Worm (Caenorhabditis elegans) whole organism, L4/young adult: ENCODE data around the gene sri-34.

Experiments
- W03F9.2 ChIP-seq: fragments of 150-350 bp; optimal IDR thresholded peaks from 2 replicates; lab custom pipeline; 2014; ENCODE audit warnings: missing biosample characterization, missing genetic modification characterization
- him-1 ChIP-seq: sonication (generic microtip); optimal IDR thresholded peaks from 2 replicates; lab custom pipeline; 2016; ENCODE audit warnings: missing genotype, missing genetic modification reagents, missing genetic modification characterization, missing compliant biosample characterization

DNA sequence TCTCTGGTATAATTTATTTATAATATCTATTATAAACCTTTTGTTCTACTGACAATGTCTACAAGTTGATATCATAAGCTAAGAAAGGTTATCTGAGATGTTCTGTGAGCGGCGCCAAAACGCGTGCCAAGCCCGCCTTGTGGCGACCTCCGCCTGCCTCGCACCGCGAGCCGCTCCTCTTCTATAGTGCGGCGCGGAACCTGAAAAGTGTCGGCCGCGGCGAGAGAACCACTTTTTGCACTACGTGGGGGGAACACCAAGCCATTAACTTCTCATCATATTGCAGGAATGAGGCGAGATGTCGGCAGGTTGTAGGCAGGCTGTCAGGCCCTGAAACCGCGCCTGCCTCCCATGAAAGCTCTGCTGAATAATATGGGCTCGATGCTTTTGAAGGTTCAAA lies 45.6 kb downstream of the sri-34 start:
- TF ChIP-seq W03F9.2 (tag; lab: Kevin White, UChicago) (no peak), him-1 (tag; lab: Kevin White, UChicago) (no peak)
